Worm (Caenorhabditis elegans): ENCODE data around the gene mltn-13.

Gene mltn-13

DNA sequence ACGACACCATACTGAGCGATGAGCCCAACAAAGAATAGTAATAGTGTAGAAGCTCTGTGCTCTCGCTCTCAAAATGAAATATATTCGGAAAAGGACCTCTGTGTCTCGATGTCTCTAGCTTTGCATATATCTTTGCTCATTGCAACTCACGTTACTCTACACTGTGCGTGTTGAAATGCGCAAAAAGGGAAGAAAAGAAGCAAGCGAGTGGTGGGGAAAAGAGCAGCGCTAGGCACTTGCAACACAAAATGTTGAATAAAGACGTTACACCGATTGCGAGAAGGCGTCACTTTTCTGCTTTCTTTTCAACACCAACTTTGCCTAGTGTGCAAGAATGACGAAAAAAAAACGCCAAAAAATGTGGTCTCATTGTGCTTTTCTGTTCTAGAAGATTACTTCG, 13.6 kb downstream of the mltn-13 start:
- TF ChIP-seq nhr-11 (tag; optimal IDR thresholded peaks at IDR 0.05) (no peak), unc-42 (tag; optimal IDR thresholded peaks at IDR 0.05) (peak; percentile 51), ceh-31 (tag; optimal IDR thresholded peaks at IDR 0.05) (peak; percentile 37)

DNA sequence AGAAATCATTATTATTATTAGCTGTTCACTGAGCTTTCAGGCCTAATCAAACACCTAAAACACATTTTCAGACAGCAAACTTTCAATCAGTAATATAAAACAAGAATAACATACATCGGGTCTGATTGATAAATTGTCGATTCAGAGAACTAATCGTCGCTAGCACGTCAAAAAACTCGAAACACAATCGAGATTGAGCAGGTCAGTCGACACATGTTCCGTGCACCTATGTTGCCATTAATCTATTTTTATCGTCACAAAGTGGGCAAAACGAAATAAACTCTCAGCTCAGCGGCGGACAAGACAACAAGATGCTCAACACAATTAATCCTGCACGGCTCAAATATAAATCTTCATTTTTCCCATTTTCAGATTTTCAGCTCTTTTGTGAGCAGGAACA, 18.8 kb downstream of the mltn-13 start:
- no peak for TF ChIP-seq sox-4 (tag; optimal IDR thresholded peaks at IDR 0.05)
- no peak for TF ChIP-seq ceh-6 (GFP tag; optimal IDR thresholded peaks at IDR 0.05)

DNA sequence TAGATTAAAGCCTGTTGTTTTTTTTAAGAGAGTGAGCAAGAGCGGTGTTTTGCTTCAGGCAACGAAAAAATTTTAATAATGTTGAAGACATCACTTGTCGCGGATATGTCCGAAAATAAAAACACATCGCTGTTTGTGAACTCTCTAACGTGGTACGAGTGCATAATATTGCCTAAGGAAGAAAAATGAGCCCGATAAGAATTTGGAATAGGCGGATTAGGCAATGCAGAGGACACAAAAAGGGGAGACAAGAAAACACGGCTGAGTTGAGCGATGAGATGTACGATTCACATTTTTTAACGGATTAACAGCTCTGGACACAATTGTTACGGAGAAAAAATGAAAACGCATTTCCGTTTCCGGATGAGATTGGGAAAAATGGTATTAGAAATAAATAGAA, 20.8 kb downstream of the mltn-13 start:
- TF ChIP-seq pha-4 (tag; optimal IDR thresholded peaks at IDR 0.05) (no peak), F13H6.1 (tag; optimal IDR thresholded peaks at IDR 0.05) (no peak), K09A11.1 (tag; optimal IDR thresholded peaks at IDR 0.05; ENCODE audit: insufficient read depth) (no peak), ceh-30 (tag; optimal IDR thresholded peaks at IDR 0.05) (no peak), ceh-45 (GFP tag; IDR thresholded peaks at IDR 0.05) (no peak), unc-86 (tag; optimal IDR thresholded peaks at IDR 0.05) (no peak), ztf-16 (tag; optimal IDR thresholded peaks at IDR 0.05) (no peak), tbx-2 (tag; optimal IDR thresholded peaks at IDR 0.05) (no peak), ceh-31 (tag; optimal IDR thresholded peaks at IDR 0.05) (no peak), elt-2 (tag; optimal IDR thresholded peaks at IDR 0.05) (no peak), odd-2 (tag; optimal IDR thresholded peaks at IDR 0.05) (no peak)

DNA sequence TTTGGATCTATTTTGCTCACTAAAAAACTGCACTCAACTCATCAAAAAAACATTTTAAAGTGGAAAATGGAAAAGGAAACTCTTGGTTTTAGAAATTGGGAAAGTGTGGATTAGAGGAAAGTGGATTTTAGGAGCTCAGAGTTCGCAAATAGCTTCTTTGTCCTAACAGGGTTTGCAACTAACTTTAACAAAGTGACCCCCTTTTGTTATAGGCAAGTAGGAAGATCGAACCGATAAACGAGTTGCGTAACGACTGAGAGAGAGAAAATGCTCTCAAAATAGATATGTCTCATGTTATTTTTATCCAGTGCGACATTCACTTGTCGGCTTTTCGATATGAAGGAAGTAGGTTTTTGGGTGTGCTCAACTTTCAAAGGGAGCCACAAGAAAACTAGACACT, 21.7 kb downstream of the mltn-13 start:
- TF ChIP-seq ceh-30 (tag; optimal IDR thresholded peaks at IDR 0.05) (no peak), ztf-16 (tag; optimal IDR thresholded peaks at IDR 0.05) (no peak), sox-2 (GFP tag; IDR thresholded peaks at IDR 0.05) (no peak), unc-42 (tag; optimal IDR thresholded peaks at IDR 0.05) (peak; percentile 65)

DNA sequence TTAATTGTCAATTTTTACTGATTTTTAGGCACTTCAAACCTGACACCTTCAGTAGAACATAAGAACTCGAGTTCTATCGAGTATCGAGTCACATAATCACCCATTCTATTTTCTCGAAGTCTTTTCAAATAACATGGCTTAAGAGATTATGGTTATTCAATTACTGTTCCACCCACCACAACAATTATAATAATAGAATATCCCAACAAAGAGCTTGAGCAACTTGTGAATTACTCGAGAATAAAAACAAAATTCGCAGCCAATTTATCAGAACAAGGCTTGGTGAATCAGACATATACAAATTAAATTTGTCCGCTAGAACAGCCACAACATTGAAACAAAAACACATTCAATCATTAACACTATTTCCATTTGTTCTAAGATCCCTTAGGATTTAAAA, 23.9 kb downstream of the mltn-13 start:
- no peak for TF ChIP-seq npax-4 (tag; optimal IDR thresholded peaks at IDR 0.05)
- peak; percentile 86 for TF ChIP-seq unc-42 (tag; optimal IDR thresholded peaks at IDR 0.05)

DNA sequence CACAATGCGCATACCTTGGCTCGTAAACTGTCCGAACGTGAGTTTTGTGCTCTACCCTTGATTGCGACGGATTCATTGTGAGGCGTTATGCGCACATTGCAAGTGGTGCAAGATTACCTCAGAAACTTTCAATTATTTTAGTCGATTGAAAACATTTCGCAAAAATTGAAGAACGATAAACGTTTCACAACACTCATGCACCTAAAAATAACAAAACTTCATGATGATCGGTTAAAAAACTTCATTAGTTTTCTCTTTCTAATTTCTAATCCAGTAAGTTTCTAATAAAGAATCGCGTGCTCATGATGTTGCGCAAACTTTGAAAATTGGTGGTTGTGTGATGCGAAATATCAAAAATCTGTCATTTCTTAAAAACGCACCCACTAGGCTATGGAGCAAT, 29.4 kb downstream of the mltn-13 start, which contains the start of gene dop-1:
TSS of gene dop-1 (minus strand) at position 101 of the 400 bp plus-strand sequence.
- TF ChIP-seq K02D7.2 (tag; optimal IDR thresholded peaks at IDR 0.05) (no peak), hlh-30 (tag; optimal IDR thresholded peaks at IDR 0.05; ENCODE audit: insufficient read depth) (no peak)

DNA sequence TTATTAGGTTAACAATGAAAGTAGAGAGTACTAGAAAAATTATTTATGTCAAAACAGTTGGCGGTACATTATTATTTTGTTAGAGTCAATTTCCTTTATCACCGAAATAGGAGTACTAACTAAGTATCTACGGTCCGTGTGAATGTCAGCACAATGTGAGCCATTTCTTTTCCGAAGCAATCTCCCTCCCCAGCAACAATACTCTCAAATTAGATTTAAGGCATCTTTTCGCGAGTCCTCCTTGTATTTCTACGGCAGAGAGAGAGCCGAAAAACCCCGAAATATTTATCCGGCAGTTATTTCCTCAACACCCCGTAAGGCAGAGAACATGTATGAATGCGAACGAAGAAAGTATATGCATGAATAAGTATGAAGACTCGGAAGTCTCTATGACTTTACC, 32.9 kb downstream of the mltn-13 start:
- TF ChIP-seq nfya-1 (tag; optimal IDR thresholded peaks at IDR 0.05) (no peak), hlh-8 (tag; optimal IDR thresholded peaks at IDR 0.05) (no peak), ceh-18 (tag; optimal IDR thresholded peaks at IDR 0.05) (no peak), ama-1 (optimal IDR thresholded peaks at IDR 0.05) (no peak), unc-42 (tag; optimal IDR thresholded peaks at IDR 0.05) (peak; percentile 65)

DNA sequence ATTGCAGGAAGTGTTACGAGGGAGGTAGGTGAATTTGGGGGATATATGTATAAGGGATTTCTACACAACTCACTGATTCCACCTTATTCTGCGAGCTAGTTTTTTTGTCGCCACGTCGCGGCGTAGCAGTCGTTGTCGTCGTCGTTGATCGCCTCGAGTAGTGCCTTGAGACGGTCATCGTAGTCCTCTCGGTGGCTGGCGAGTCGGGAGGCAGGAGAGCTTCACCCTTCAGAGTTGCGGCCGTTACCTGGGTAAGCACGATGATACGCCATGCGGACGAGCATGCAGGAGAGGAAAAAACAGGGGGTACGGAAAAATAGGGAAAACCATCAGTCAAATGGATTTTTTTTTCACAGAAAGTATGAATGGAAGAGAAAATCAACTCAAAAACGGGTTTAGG, 35.0 kb downstream of the mltn-13 start:
- TF ChIP-seq che-1 (tag; optimal IDR thresholded peaks at IDR 0.05) (no peak), ceh-31 (tag; optimal IDR thresholded peaks at IDR 0.05) (no peak), fkh-10 (GFP tag; optimal IDR thresholded peaks at IDR 0.05) (no peak), sdc-2 (tag; optimal IDR thresholded peaks at IDR 0.05) (no peak), mec-3 (tag; optimal IDR thresholded peaks at IDR 0.05; ENCODE audit: borderline replicate concordance) (no peak), ama-1 (optimal IDR thresholded peaks at IDR 0.05) (no peak), sox-4 (tag; optimal IDR thresholded peaks at IDR 0.05) (no peak), Y22D7AL.16 (tag; optimal IDR thresholded peaks at IDR 0.05) (no peak), fax-1 (tag; optimal IDR thresholded peaks at IDR 0.05) (no peak), ceh-18 (tag; optimal IDR thresholded peaks at IDR 0.05) (no peak), npax-4 (tag; optimal IDR thresholded peaks at IDR 0.05) (no peak), pqm-1 (tag; optimal IDR thresholded peaks at IDR 0.05) (no peak), elt-2 (tag; optimal IDR thresholded peaks at IDR 0.05) (no peak), ceh-2 (tag; optimal IDR thresholded peaks at IDR 0.05) (no peak), ceh-24 (tag; optimal IDR thresholded peaks at IDR 0.05) (no peak), nfya-1 (tag; optimal IDR thresholded peaks at IDR 0.05) (no peak), ceh-45 (GFP tag; IDR thresholded peaks at IDR 0.05) (no peak), ceh-14 (tag; optimal IDR thresholded peaks at IDR 0.05) (no peak), unc-3 (GFP tag; conservative IDR thresholded peaks at IDR 0.05) (no peak), unc-3 (tag; optimal IDR thresholded peaks at IDR 0.05) (no peak), nhr-11 (tag; optimal IDR thresholded peaks at IDR 0.05) (no peak)

All from whole organism, late embryonic.